Fruit fly (Drosophila melanogaster): ENCODE results near the gene CG3436.

Gene CG3436

dm6 chr2L:143088-143487, 12.7 kb upstream of the CG3436 start, which contains the start of the genes CG31974 and CG11454 (continued):
- no peak for TF ChIP-seq Drgx (GFP tag; IDR thresholded peaks at IDR 0.05)
- TF ChIP-seq C15 (GFP tag; IDR thresholded peaks at IDR 0.05) = no peak
- TF ChIP-seq HLH4C (GFP tag; IDR thresholded peaks at IDR 0.05; ENCODE audit: partially characterized antibody) = peak; percentile 60; the same call in 1 of the 3 replicates
- TF ChIP-seq CG11085 (GFP tag; IDR thresholded peaks at IDR 0.05) = no peak
- TF ChIP-seq Hmr (GFP tag; optimal IDR thresholded peaks at IDR 0.05) = peak; percentile 7
- peak; percentile 29 for TF ChIP-seq CG2116 (GFP tag; optimal IDR thresholded peaks at IDR 0.05)
- TF ChIP-seq CG7786 (GFP tag; optimal IDR thresholded peaks at IDR 0.05) = no peak
- 0 out of 3 replicates have a peak, but pooled peaks have one; percentile 41 for TF ChIP-seq mld (GFP tag; IDR thresholded peaks at IDR 0.05; ENCODE audit: partially characterized antibody)
- peak in 1 of 2 experiments; percentile 7 for TF ChIP-seq dpn (GFP tag; optimal IDR thresholded peaks at IDR 0.05)
- peak; percentile 92; the same call in 3 of the 4 replicates for TF ChIP-seq chinmo (GFP tag; IDR thresholded peaks at IDR 0.05; ENCODE audit: partially characterized antibody)
- TF ChIP-seq CG13894 (tag; optimal IDR thresholded peaks at IDR 0.05) = peak; percentile 15
- no peak for TF ChIP-seq Atf6 (GFP tag; IDR thresholded peaks at IDR 0.05)
- no peak for TF ChIP-seq CG10321 (GFP tag; IDR thresholded peaks at IDR 0.05)
- peak; percentile 82 for TF ChIP-seq BEAF-32 (GFP tag; optimal IDR thresholded peaks at IDR 0.05)
- TF ChIP-seq CG15479 (GFP tag; optimal IDR thresholded peaks at IDR 0.05) = no peak
- TF ChIP-seq CG12236 (GFP tag; optimal IDR thresholded peaks at IDR 0.05) = no peak
- TF ChIP-seq CG8290 (GFP tag; optimal IDR thresholded peaks at IDR 0.05) = no peak
- peak in 1 of 2 experiments; percentile 49 for TF ChIP-seq CG8290 (tag; optimal IDR thresholded peaks at IDR 0.05)
- TF ChIP-seq Ets97D (GFP tag; optimal IDR thresholded peaks at IDR 0.05) = peak; percentile 46
- TF ChIP-seq row (GFP tag; IDR thresholded peaks at IDR 0.05) = peak; percentile 45; the same call in 1 of the 3 replicates
- TF ChIP-seq CG42726 (GFP tag; IDR thresholded peaks at IDR 0.05; ENCODE audit: partially characterized antibody) = peak; percentile 53; the same call in 1 of the 2 replicates
- peak; percentile 88 for TF ChIP-seq Dll (GFP tag; IDR thresholded peaks at IDR 0.05; ENCODE audit: partially characterized antibody)
- peak; percentile 4 for TF ChIP-seq CG34376 (GFP tag; optimal IDR thresholded peaks at IDR 0.05)
- peak; percentile 58; the same call in 1 of the 3 replicates for TF ChIP-seq vnd (GFP tag; IDR thresholded peaks at IDR 0.05; ENCODE audit: partially characterized antibody)
- TF ChIP-seq Scr (GFP tag; IDR thresholded peaks at IDR 0.05; ENCODE audit: partially characterized antibody) = peak; percentile 82
- TF ChIP-seq jing (GFP tag; optimal IDR thresholded peaks at IDR 0.05) = no peak
- TF ChIP-seq vvl (GFP tag; IDR thresholded peaks at IDR 0.05) = peak; percentile 15; the same call in 1 of the 2 replicates
- TF ChIP-seq Doc3 (GFP tag; IDR thresholded peaks at IDR 0.05; ENCODE audit: partially characterized antibody) = peak; percentile 87
- TF ChIP-seq sna (GFP tag; IDR thresholded peaks at IDR 0.05; ENCODE audit: partially characterized antibody) = peak; percentile 87
- TF ChIP-seq CG6654 (GFP tag; optimal IDR thresholded peaks at IDR 0.05) = no peak
- peak; percentile 88 for TF ChIP-seq bbx (GFP tag; IDR thresholded peaks at IDR 0.05; ENCODE audit: partially characterized antibody)
- peak; percentile 95 for TF ChIP-seq Myb (GFP tag; optimal IDR thresholded peaks at IDR 0.05)
- peak; percentile 44 for TF ChIP-seq Dref (GFP tag; IDR thresholded peaks at IDR 0.05)
- peak; percentile 85 for TF ChIP-seq Dp (GFP tag; optimal IDR thresholded peaks at IDR 0.05)
- no peak for TF ChIP-seq GATAe (GFP tag; conservative IDR thresholded peaks at IDR 0.05)
- peak; percentile 83 for TF ChIP-seq Med (GFP tag)
- peak; percentile 38 for TF ChIP-seq Side (GFP tag; optimal IDR thresholded peaks at IDR 0.05)
- no peak for TF ChIP-seq twi (tag; optimal IDR thresholded peaks at IDR 0.05)
- peak; percentile 84 for TF ChIP-seq pzg (GFP tag; optimal IDR thresholded peaks at IDR 0.05)
- peak; percentile 90 for TF ChIP-seq Sry-δ (GFP tag; optimal IDR thresholded peaks at IDR 0.05)
- TF ChIP-seq her (GFP tag; optimal IDR thresholded peaks at IDR 0.05) = peak; percentile 69
- TF ChIP-seq CoRest (tag; optimal IDR thresholded peaks at IDR 0.05) = peak; percentile 4
- no peak for TF ChIP-seq h (optimal IDR thresholded peaks at IDR 0.05)
- TF ChIP-seq gfzf (GFP tag; optimal IDR thresholded peaks at IDR 0.05) = peak; percentile 14
- peak; percentile 70; the same call in 1 of the 2 replicates for TF ChIP-seq nerfin-2 (GFP tag; IDR thresholded peaks at IDR 0.05; ENCODE audit: partially characterized antibody)
- TF ChIP-seq MTF-1 (GFP tag; optimal IDR thresholded peaks at IDR 0.05; ENCODE audit: borderline replicate concordance) = no peak
- peak; percentile 94 for TF ChIP-seq amos (GFP tag; IDR thresholded peaks at IDR 0.05; ENCODE audit: partially characterized antibody)
- TF ChIP-seq usp (GFP tag; optimal IDR thresholded peaks at IDR 0.05) = no peak
- peak; percentile 34; the same call in 1 of the 3 replicates for TF ChIP-seq CG14860 (GFP tag; IDR thresholded peaks at IDR 0.05; ENCODE audit: partially characterized antibody)
- TF ChIP-seq CG8478 (optimal IDR thresholded peaks at IDR 0.05) = no peak

All from whole organism, embryonic.